Worm (Caenorhabditis elegans) whole organism, mixed stage, embryonic: ENCODE results near the gene Y66D12A.7.
A peak's percentile ranks its signal among the peaks of the same experiment; 100 is the strongest.

Experiments
- M03D4.4 ChIP-seq: sonication (generic microtip); optimal IDR thresholded peaks from 2 replicates; lab custom pipeline; 2017; ENCODE audit warnings: mild to moderate bottlenecking, missing genetic modification characterization, missing compliant biosample characterization
- bed-3 ChIP-seq: fragments of 200-800 bp; sonication (Bioruptor generic); optimal IDR thresholded peaks from 3 replicates; lab custom pipeline; 2018; ENCODE audit warnings: mild to moderate bottlenecking, missing genetic modification characterization, moderate library complexity, missing compliant biosample characterization
- ceh-39 ChIP-seq: fragments of 150-350 bp; optimal IDR thresholded peaks from 2 replicates; lab custom pipeline; 2014; ENCODE audit warnings: missing biosample characterization, missing genetic modification characterization
- ceh-43 ChIP-seq: fragments of 200-800 bp; sonication (Bioruptor generic); optimal IDR thresholded peaks from 2 replicates; lab custom pipeline; 2018; ENCODE audit warnings: mild to moderate bottlenecking, missing genetic modification characterization, moderate library complexity, missing compliant biosample characterization
- ceh-83 ChIP-seq: fragments of 200-800 bp; sonication (Bioruptor generic); optimal IDR thresholded peaks from 2 replicates; lab custom pipeline; 2018; ENCODE audit warnings: mild to moderate bottlenecking, missing genetic modification characterization, missing compliant biosample characterization
- ces-1 ChIP-seq: fragments of 150-350 bp; optimal IDR thresholded peaks from 2 replicates; lab custom pipeline; 2014; ENCODE audit warnings: missing biosample characterization, missing genetic modification reagents, missing genetic modification characterization
- cnd-1 ChIP-seq: fragments of 200-800 bp; sonication (Bioruptor generic); optimal IDR thresholded peaks from 2 replicates; lab custom pipeline; 2018; ENCODE audit warnings: mild to moderate bottlenecking, missing genetic modification characterization, missing compliant biosample characterization
- drap-1 ChIP-seq: fragments of 200-800 bp; sonication (Bioruptor generic); optimal IDR thresholded peaks from 3 replicates; lab custom pipeline; 2018; ENCODE audit warnings: mild to moderate bottlenecking, missing genetic modification characterization, missing compliant biosample characterization
- elt-1 ChIP-seq: sonication (generic microtip); optimal IDR thresholded peaks from 2 replicates; lab custom pipeline; 2017; ENCODE audit warnings: missing genetic modification characterization, mild to moderate bottlenecking, missing compliant biosample characterization, antibody characterized with exemption, moderate library complexity, borderline replicate concordance; ENCODE audit not compliant: insufficient read depth
- elt-3 ChIP-seq: fragments of 150-350 bp; optimal IDR thresholded peaks from 2 replicates; lab custom pipeline; 2014; ENCODE audit warnings: missing biosample characterization, missing genetic modification characterization
- flh-1 ChIP-seq: fragments of 200-800 bp; sonication (Bioruptor generic); optimal IDR thresholded peaks from 2 replicates; lab custom pipeline; 2018; ENCODE audit warnings: mild to moderate bottlenecking, missing genetic modification characterization, moderate library complexity, missing compliant biosample characterization
- ham-2 ChIP-seq: fragments of 200-800 bp; sonication (Bioruptor generic); optimal IDR thresholded peaks from 2 replicates; lab custom pipeline; 2018; ENCODE audit warnings: mild to moderate bottlenecking, missing genetic modification characterization, missing compliant biosample characterization
- hlh-1 ChIP-seq: fragments of 150-350 bp; optimal IDR thresholded peaks from 2 replicates; lab custom pipeline; 2014; ENCODE audit warnings: missing biosample characterization, missing genetic modification reagents, missing genetic modification characterization
- lin-13 ChIP-seq: fragments of 150-350 bp; optimal IDR thresholded peaks from 2 replicates; lab custom pipeline; 2014; ENCODE audit warnings: missing biosample characterization, missing genetic modification characterization
- lin-32 ChIP-seq: fragments of 200-800 bp; sonication (Bioruptor generic); optimal IDR thresholded peaks from 2 replicates; lab custom pipeline; 2018; ENCODE audit warnings: mild to moderate bottlenecking, missing genetic modification characterization, missing compliant biosample characterization
- lsy-2 ChIP-seq: fragments of 150-350 bp; optimal IDR thresholded peaks from 2 replicates; lab custom pipeline; 2014; ENCODE audit warnings: missing biosample characterization, missing genetic modification characterization
- mab-5 ChIP-seq: fragments of 150-350 bp; optimal IDR thresholded peaks from 2 replicates; lab custom pipeline; 2014; ENCODE audit warnings: missing biosample characterization, missing genetic modification characterization
- mep-1 ChIP-seq: fragments of 150-350 bp; optimal IDR thresholded peaks from 2 replicates; lab custom pipeline; 2017; ENCODE audit warnings: missing biosample characterization, missing genetic modification reagents, missing genetic modification characterization, inconsistent platforms
- nhr-12 ChIP-seq: fragments of 150-350 bp; optimal IDR thresholded peaks from 2 replicates; lab custom pipeline; 2014; ENCODE audit warnings: missing biosample characterization, missing genetic modification characterization
- nhr-237 ChIP-seq: fragments of 150-350 bp; optimal IDR thresholded peaks from 2 replicates; lab custom pipeline; 2014; ENCODE audit warnings: missing biosample characterization, missing genetic modification characterization
- nhr-28 ChIP-seq: fragments of 150-350 bp; optimal IDR thresholded peaks from 2 replicates; lab custom pipeline; 2014; ENCODE audit warnings: missing biosample characterization, missing genetic modification characterization
- nhr-76 ChIP-seq: sonication (generic microtip); optimal IDR thresholded peaks from 2 replicates; lab custom pipeline; 2017; ENCODE audit warnings: missing biosample characterization, missing genetic modification characterization
- pha-4 ChIP-seq: fragments of 150-350 bp; optimal IDR thresholded peaks from 2 replicates; lab custom pipeline; 2018; ENCODE audit warnings: missing biosample characterization, missing genetic modification reagents, missing genetic modification characterization
- sem-2 ChIP-seq: fragments of 200-800 bp; sonication (Bioruptor generic); optimal IDR thresholded peaks from 2 replicates; lab custom pipeline; 2018; ENCODE audit warnings: mild to moderate bottlenecking, missing genetic modification characterization, missing compliant biosample characterization
- snpc-4 ChIP-seq: fragments of 150-350 bp; optimal IDR thresholded peaks from 2 replicates; lab custom pipeline; 2014; ENCODE audit warnings: missing biosample characterization, missing genetic modification characterization
- sptf-1 ChIP-seq: sonication (generic microtip); optimal IDR thresholded peaks from 2 replicates; lab custom pipeline; 2017; ENCODE audit warnings: mild to moderate bottlenecking, missing genetic modification characterization, moderate library complexity, missing compliant biosample characterization
- unc-120 ChIP-seq: sonication (generic microtip); optimal IDR thresholded peaks from 2 replicates; lab custom pipeline; 2017; ENCODE audit warnings: missing genetic modification characterization, missing compliant biosample characterization; ENCODE audit not compliant: poor library complexity, severe bottlenecking
- unc-62 ChIP-seq: fragments of 150-350 bp; optimal IDR thresholded peaks from 2 replicates; lab custom pipeline; 2014; ENCODE audit warnings: missing biosample characterization, missing genetic modification reagents, missing genetic modification characterization
- ztf-11 ChIP-seq: fragments of 150-350 bp; optimal IDR thresholded peaks from 2 replicates; lab custom pipeline; 2014; ENCODE audit warnings: missing biosample characterization, missing genetic modification characterization

Y66D12A.7 gene

ce11 chrIII:11563417-11563949 is 16.8 kb downstream of the Y66D12A.7 start, which contains the start of gene Y66D12A.11:
Y66D12A.11 (plus strand) TSS chrIII:11563467.
- no peak for TF ChIP-seq sem-2 (GFP tag; lab: Kevin White, UChicago)
- TF ChIP-seq ztf-11 (tag; lab: Kevin White, UChicago): no peak
- TF ChIP-seq ceh-43 (GFP tag; lab: Kevin White, UChicago): no peak
- no peak for TF ChIP-seq lin-32 (GFP tag; lab: Kevin White, UChicago)
- no peak for TF ChIP-seq ceh-83 (GFP tag; lab: Kevin White, UChicago)
- TF ChIP-seq mep-1 (tag; lab: Kevin White, UChicago): no peak
- no peak for TF ChIP-seq flh-1 (GFP tag; lab: Kevin White, UChicago)
- no peak for TF ChIP-seq ces-1 (GFP tag; lab: Kevin White, UChicago)
- TF ChIP-seq, all 35 proteins: peak for 0

ce11 chrIII:11561597-11561996 is 18.7 kb downstream of the Y66D12A.7 start:
- TF ChIP-seq mep-1 (tag; lab: Kevin White, UChicago): no peak
- no peak for TF ChIP-seq elt-1 (tag; lab: Kevin White, UChicago)
- TF ChIP-seq elt-3 (tag; lab: Kevin White, UChicago): no peak
- TF ChIP-seq pha-4 (tag; lab: Kevin White, UChicago): no peak
- no peak for TF ChIP-seq nhr-28 (tag; lab: Kevin White, UChicago)
- TF ChIP-seq ceh-39 (tag; lab: Kevin White, UChicago): no peak
- TF ChIP-seq drap-1 (GFP tag; lab: Kevin White, UChicago): no peak
- no peak for TF ChIP-seq nhr-12
- no peak for TF ChIP-seq unc-120
- TF ChIP-seq ham-2: no peak

ce11 chrIII:11560504-11561202 is 19.6 kb downstream of the Y66D12A.7 start, which contains the start of gene ztf-29:
ztf-29 (plus strand) TSS chrIII:11561152.
- TF ChIP-seq lsy-2: no peak
- no peak for TF ChIP-seq cnd-1 (tag; lab: Kevin White, UChicago)
- TF ChIP-seq elt-1 (tag; lab: Kevin White, UChicago): peak; percentile 70
- TF ChIP-seq ceh-43 (GFP tag; lab: Kevin White, UChicago): no peak
- TF ChIP-seq ceh-83 (GFP tag; lab: Kevin White, UChicago): no peak
- TF ChIP-seq elt-3 (tag; lab: Kevin White, UChicago): no peak
- TF ChIP-seq nhr-237 (tag; lab: Kevin White, UChicago): no peak
- no peak for TF ChIP-seq pha-4 (tag; lab: Kevin White, UChicago)
- no peak for TF ChIP-seq nhr-76 (tag; lab: Kevin White, UChicago)
- TF ChIP-seq ham-2: peak; percentile 49
- TF ChIP-seq hlh-1 (tag; lab: Kevin White, UChicago): no peak
- TF ChIP-seq nhr-12: no peak
- TF ChIP-seq lin-13: no peak
- no peak for TF ChIP-seq mab-5 (tag; lab: Kevin White, UChicago)
- TF ChIP-seq sem-2 (GFP tag; lab: Kevin White, UChicago): peak; percentile 28
- TF ChIP-seq unc-120: no peak
- TF ChIP-seq ztf-11 (tag; lab: Kevin White, UChicago): no peak

- TF ChIP-seq nhr-237 (tag; lab: Kevin White, UChicago) (no peak), ham-2 (no peak), M03D4.4 (tag; lab: Kevin White, UChicago) (no peak), mab-5 (tag; lab: Kevin White, UChicago) (no peak), bed-3 (GFP tag; lab: Kevin White, UChicago) (no peak), mep-1 (tag; lab: Kevin White, UChicago) (no peak), nhr-28 (tag; lab: Kevin White, UChicago) (no peak), elt-3 (tag; lab: Kevin White, UChicago) (no peak), unc-62 (GFP tag; lab: Kevin White, UChicago) (no peak), ceh-83 (GFP tag; lab: Kevin White, UChicago) (no peak), lsy-2 (no peak), ztf-11 (tag; lab: Kevin White, UChicago) (no peak), unc-120 (no peak)
These were observed 20.6 kb downstream of the Y66D12A.7 start for ce11 chrIII:11559677-11560076.

- peak; percentile 1 for TF ChIP-seq ceh-43 (GFP tag; lab: Kevin White, UChicago)
- TF ChIP-seq sptf-1 (tag; lab: Kevin White, UChicago): peak; percentile 4
- no peak for TF ChIP-seq drap-1 (GFP tag; lab: Kevin White, UChicago)
- TF ChIP-seq ham-2: peak; percentile 87
- peak; percentile 64 for TF ChIP-seq elt-1 (tag; lab: Kevin White, UChicago)
- TF ChIP-seq snpc-4 (tag; lab: Kevin White, UChicago): no peak
These were observed 22.0 kb downstream of the Y66D12A.7 start for ce11 chrIII:11558251-11558650.
